Worm (Caenorhabditis elegans) whole organism, L3 larva: ENCODE results near the gene col-94.

Experiments used
- ama-1 ChIP-seq: fragments of 150-350 bp; optimal IDR thresholded peaks from 2 replicates; lab custom pipeline; 2018
- ceh-9 ChIP-seq: sonication (generic microtip); optimal IDR thresholded peaks from 2 replicates; lab custom pipeline; 2018; ENCODE audit warnings: missing biosample characterization, missing genetic modification characterization
- egl-27 ChIP-seq: sonication (generic microtip); optimal IDR thresholded peaks from 4 replicates; lab custom pipeline; 2017; ENCODE audit warnings: missing biosample characterization, missing genetic modification reagents, missing genetic modification characterization
- mdl-1 ChIP-seq: fragments of 150-350 bp; optimal IDR thresholded peaks from 2 replicates; lab custom pipeline; 2014; ENCODE audit warnings: missing biosample characterization, missing genetic modification characterization
- sea-2 ChIP-seq: fragments of 150-350 bp; sonication (generic microtip); optimal IDR thresholded peaks from 4 replicates; lab custom pipeline; 2014; ENCODE audit warnings: missing biosample characterization, missing genetic modification reagents, missing genetic modification characterization

DNA sequence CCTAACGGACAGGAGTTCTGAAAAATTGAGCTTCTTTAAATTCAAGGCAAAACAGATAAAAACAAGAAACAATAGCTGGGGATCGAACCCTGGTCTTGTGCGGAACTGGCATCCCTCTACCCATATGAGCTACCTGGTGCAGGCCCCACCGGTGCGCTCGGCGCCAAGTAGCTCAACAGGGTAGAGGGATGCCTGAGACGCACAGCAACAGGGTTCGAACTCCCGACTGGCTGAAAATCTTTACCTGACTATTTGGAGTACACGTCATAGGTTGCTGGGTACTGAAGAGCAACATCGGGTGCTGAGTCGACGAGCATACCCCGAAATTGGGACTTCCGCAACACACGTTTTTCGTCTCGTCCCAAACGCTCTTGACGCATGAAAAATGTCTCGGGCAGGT lies 24.8 kb downstream of the col-94 start:
- no peak for TF ChIP-seq egl-27 (tag; lab: Kevin White, UChicago)
- TF ChIP-seq ama-1 (lab: Kevin White, UChicago): no peak
- no peak for TF ChIP-seq ceh-9 (tag; lab: Kevin White, UChicago)
- TF ChIP-seq mdl-1 (tag; lab: Kevin White, UChicago): no peak
- TF ChIP-seq sea-2 (GFP tag; lab: Kevin White, UChicago): no peak
